Worm (Caenorhabditis elegans) whole organism, L1 larva: ENCODE results near the gene Y37H2A.18.

Source experiments
- ama-1 ChIP-seq: fragments of 150-350 bp; optimal IDR thresholded peaks from 2 replicates; lab custom pipeline; 2014
- ces-1 ChIP-seq: fragments of 150-350 bp; optimal IDR thresholded peaks from 2 replicates; lab custom pipeline; 2014; ENCODE audit warnings: missing biosample characterization, missing genetic modification reagents, missing genetic modification characterization
- efl-1 ChIP-seq, 4 experiments: fragments of 150-350 bp; optimal IDR thresholded peaks in 3 of 4; peaks in 1 of 4; 1 replicate in 1 of 4; 2 replicates in 3 of 4; lab custom pipeline; 2014; ENCODE audit warnings: missing biosample characterization in 2 of 4, missing genetic modification characterization in 2 of 4, missing genetic modification reagents in 2 of 4
- lin-39 ChIP-seq: fragments of 150-350 bp; optimal IDR thresholded peaks from 2 replicates; lab custom pipeline; 2014; ENCODE audit warnings: missing biosample characterization, missing genetic modification reagents, missing genetic modification characterization
- sox-4 ChIP-seq: sonication (generic microtip); optimal IDR thresholded peaks from 2 replicates; lab custom pipeline; 2016; ENCODE audit warnings: missing genetic modification characterization, missing compliant biosample characterization
- tbx-2 ChIP-seq: sonication (generic microtip); optimal IDR thresholded peaks from 2 replicates; lab custom pipeline; 2016; ENCODE audit warnings: missing genetic modification characterization, missing compliant biosample characterization

DNA sequence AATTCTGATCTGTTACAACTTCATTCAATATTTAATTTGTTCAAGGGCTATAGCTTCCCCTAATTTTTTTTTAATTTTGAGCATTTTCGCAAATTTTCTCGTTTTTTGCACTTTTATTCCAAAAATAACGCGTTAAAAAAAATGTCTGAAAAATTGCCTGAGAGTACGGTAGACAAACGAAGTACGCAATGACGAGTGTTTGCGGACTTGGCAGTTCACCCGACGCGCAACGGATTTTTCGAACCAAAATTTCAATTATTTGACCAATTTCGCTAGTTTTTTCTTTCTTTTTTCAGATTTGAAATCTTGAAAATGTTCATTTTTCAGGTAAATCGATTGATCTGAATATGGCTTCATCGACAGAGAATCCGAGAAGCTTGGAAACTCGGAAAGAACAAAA is 5.9 kb downstream of the Y37H2A.18 start, which contains the start of gene fbxa-211:
- TF ChIP-seq efl-1 (optimal IDR thresholded peaks at IDR 0.05; lab: Kevin White, UChicago): no peak
- TF ChIP-seq efl-1 (GFP tag; optimal IDR thresholded peaks at IDR 0.05 in 1 of 2; lab: Kevin White, UChicago): no peak
- TF ChIP-seq sox-4 (tag; lab: Kevin White, UChicago): no peak
- no peak for TF ChIP-seq tbx-2 (tag; lab: Kevin White, UChicago)
- TF ChIP-seq ama-1 (lab: Kevin White, UChicago): no peak
- TF ChIP-seq ces-1 (GFP tag; lab: Kevin White, UChicago): no peak
- TF ChIP-seq lin-39 (tag; lab: Kevin White, UChicago): no peak
